Worm (Caenorhabditis elegans) whole organism, L4 larva: ENCODE data around the gene dmsr-14.

ENCODE experiments used
- T20F7.1 ChIP-seq: fragments of 200-800 bp; sonication (Bioruptor generic); optimal IDR thresholded peaks from 2 replicates; lab custom pipeline; 2018; ENCODE audit warnings: mild to moderate bottlenecking, missing genetic modification characterization, missing compliant biosample characterization
- Y48G9A.11 ChIP-seq: fragments of 200-800 bp; sonication (Bioruptor generic); IDR thresholded peaks from 2 replicates; pipeline ENCODE4 v1.3.6; 2022; ENCODE audit warnings: missing genetic modification reagents, missing genetic modification characterization, missing compliant biosample characterization
- ZK337.2 ChIP-seq: fragments of 200-800 bp; sonication (Bioruptor generic); IDR thresholded peaks from 2 replicates; pipeline ENCODE4 v1.3.6; 2022; ENCODE audit warnings: missing genetic modification reagents, missing genetic modification characterization, missing compliant biosample characterization
- ZK546.5 ChIP-seq, 2 experiments: sonication (generic microtip); optimal IDR thresholded peaks; 2 replicates each; lab custom pipeline; 2017; ENCODE audit warnings: missing biosample characterization in 2 of 2, missing genetic modification characterization in 2 of 2
- aha-1 ChIP-seq: fragments of 150-350 bp; peaks from one replicate; lab custom pipeline; 2014; ENCODE audit warnings: missing biosample characterization, missing genetic modification characterization
- attf-4 ChIP-seq: sonication (generic microtip); optimal IDR thresholded peaks from 3 replicates; lab custom pipeline; 2017; ENCODE audit warnings: missing biosample characterization, missing genetic modification characterization
- ceh-28 ChIP-seq: fragments of 150-350 bp; optimal IDR thresholded peaks from 2 replicates; lab custom pipeline; 2014; ENCODE audit warnings: missing biosample characterization, missing genetic modification reagents, missing genetic modification characterization
- ceh-32 ChIP-seq: sonication (generic microtip); optimal IDR thresholded peaks from 2 replicates; lab custom pipeline; 2016; ENCODE audit warnings: mild to moderate bottlenecking, missing genetic modification characterization, missing compliant biosample characterization; ENCODE audit not compliant: poor library complexity
- ceh-82 ChIP-seq: sonication (generic microtip); optimal IDR thresholded peaks from 2 replicates; lab custom pipeline; 2017; ENCODE audit warnings: missing biosample characterization, missing genetic modification characterization
- ces-1 ChIP-seq: fragments of 150-350 bp; sonication (generic microtip); optimal IDR thresholded peaks from 4 replicates; lab custom pipeline; 2014; ENCODE audit warnings: missing biosample characterization, missing genetic modification reagents, missing genetic modification characterization
- daf-12 ChIP-seq: fragments of 150-350 bp; optimal IDR thresholded peaks from 2 replicates; lab custom pipeline; 2014; ENCODE audit warnings: missing biosample characterization, missing genetic modification reagents, missing genetic modification characterization
- daf-16 ChIP-seq, 3 experiments: sonication (generic microtip); optimal IDR thresholded peaks; 2 replicates each; lab custom pipeline; 2016 to 2017; ENCODE audit warnings: missing genetic modification characterization in 3 of 3, missing genetic modification reagents in 3 of 3, mild to moderate bottlenecking in 2 of 3, missing compliant biosample characterization in 2 of 3, missing biosample characterization in 1 of 3, moderate library complexity in 1 of 3
- fkh-10 ChIP-seq: fragments of 150-350 bp; optimal IDR thresholded peaks from 2 replicates; lab custom pipeline; 2014; ENCODE audit warnings: missing biosample characterization, missing genetic modification reagents, missing genetic modification characterization
- hlh-11 ChIP-seq: fragments of 200-800 bp; sonication (Bioruptor generic); optimal IDR thresholded peaks from 2 replicates; lab custom pipeline; 2018; ENCODE audit warnings: mild to moderate bottlenecking, missing genetic modification characterization, missing compliant biosample characterization
- hlh-30 ChIP-seq: sonication (generic microtip); optimal IDR thresholded peaks from 2 replicates; lab custom pipeline; 2017; ENCODE audit warnings: antibody characterized with exemption, mild to moderate bottlenecking, missing genetic modification characterization, missing compliant biosample characterization; ENCODE audit not compliant: insufficient read depth
- lim-7 ChIP-seq: fragments of 200-800 bp; sonication (Bioruptor generic); IDR thresholded peaks from 2 replicates; pipeline ENCODE4 v1.3.6; 2022; ENCODE audit warnings: missing genetic modification characterization, missing compliant biosample characterization
- mes-2 ChIP-seq: sonication (generic microtip); optimal IDR thresholded peaks from 2 replicates; lab custom pipeline; 2016; ENCODE audit warnings: missing genotype, mild to moderate bottlenecking, missing genetic modification characterization, missing compliant biosample characterization; ENCODE audit not compliant: poor library complexity, severe bottlenecking
- mxl-3 ChIP-seq: fragments of 200-800 bp; sonication (Bioruptor generic); optimal IDR thresholded peaks from 2 replicates; lab custom pipeline; 2018; ENCODE audit warnings: mild to moderate bottlenecking, missing genetic modification characterization, missing compliant biosample characterization
- nhr-10 ChIP-seq: fragments of 150-350 bp; optimal IDR thresholded peaks from 2 replicates; lab custom pipeline; 2014; ENCODE audit warnings: missing biosample characterization, missing genetic modification characterization
- nhr-11 ChIP-seq: fragments of 150-350 bp; optimal IDR thresholded peaks from 2 replicates; lab custom pipeline; 2014; ENCODE audit warnings: missing biosample characterization, missing genetic modification characterization
- nhr-6 ChIP-seq: fragments of 150-350 bp; optimal IDR thresholded peaks from 2 replicates; lab custom pipeline; 2014; ENCODE audit warnings: missing biosample characterization, missing genetic modification characterization
- nhr-77 ChIP-seq: fragments of 150-350 bp; optimal IDR thresholded peaks from 2 replicates; lab custom pipeline; 2014; ENCODE audit warnings: missing biosample characterization, missing genetic modification characterization
- php-3 ChIP-seq: fragments of 200-800 bp; sonication (Bioruptor generic); IDR thresholded peaks from 2 replicates; pipeline ENCODE4 v1.3.6; 2022; ENCODE audit warnings: missing genetic modification reagents, missing genetic modification characterization, missing compliant biosample characterization
- snpc-4 ChIP-seq: fragments of 150-350 bp; optimal IDR thresholded peaks from 2 replicates; lab custom pipeline; 2014; ENCODE audit warnings: missing biosample characterization, missing genetic modification characterization
- spr-3 ChIP-seq: fragments of 200-800 bp; sonication (Bioruptor generic); optimal IDR thresholded peaks from 2 replicates; lab custom pipeline; 2018; ENCODE audit warnings: mild to moderate bottlenecking, missing genetic modification characterization, missing compliant biosample characterization
- tag-97 ChIP-seq: fragments of 200-800 bp; sonication (Bioruptor generic); IDR thresholded peaks from 2 replicates; pipeline ENCODE4 v1.3.6; 2022; ENCODE audit warnings: missing genetic modification characterization, missing compliant biosample characterization
- unc-130 ChIP-seq: sonication (generic microtip); optimal IDR thresholded peaks from 2 replicates; lab custom pipeline; 2016; ENCODE audit warnings: missing genetic modification reagents, missing genetic modification characterization, missing compliant biosample characterization

Gene dmsr-14

ce11 chrV:6769440-6769839, 47.6 kb downstream of the dmsr-14 start:
- TF ChIP-seq fkh-10 (no peak), T20F7.1 (GFP tag; lab: Kevin White, UChicago) (no peak), nhr-6 (tag; lab: Kevin White, UChicago) (no peak), ZK337.2 (no peak), nhr-77 (tag; lab: Kevin White, UChicago) (no peak), attf-4 (no peak), snpc-4 (tag; lab: Kevin White, UChicago) (no peak), hlh-30 (tag; lab: Kevin White, UChicago) (no peak), ceh-32 (no peak), nhr-10 (tag; lab: Kevin White, UChicago) (no peak)
- TF ChIP-seq, all 104 proteins: peak for 0

ce11 chrV:6768452-6768929, 48.6 kb downstream of the dmsr-14 start, which contains the start of the genes T25F10.1 and clik-1:
Gene T25F10.1 (plus strand): TSS chrV:6768502.
Gene clik-1 (minus strand): TSS chrV:6768732.
- TF ChIP-seq daf-16 (GFP tag; optimal IDR thresholded peaks at IDR 0.05; lab: Kevin White, UChicago), result peak in 1 of 2 experiments; percentile 81
- no peak for TF ChIP-seq daf-16 (tag; optimal IDR thresholded peaks at IDR 0.05; lab: Kevin White, UChicago)
- peak; percentile 53 for TF ChIP-seq nhr-11 (tag; lab: Kevin White, UChicago)
- peak; percentile 42 for TF ChIP-seq hlh-11 (tag; lab: Kevin White, UChicago)
- TF ChIP-seq mxl-3 (GFP tag; lab: Kevin White, UChicago), result peak; percentile 42
- TF ChIP-seq lim-7 (GFP tag; lab: Robert Waterston, UW), result no peak
- TF ChIP-seq spr-3 (GFP tag; lab: Kevin White, UChicago), result no peak
- peak; percentile 40 for TF ChIP-seq aha-1

ce11 chrV:6767576-6767975, 49.5 kb downstream of the dmsr-14 start:
- TF ChIP-seq ceh-28 (tag; lab: Kevin White, UChicago), result no peak
- no peak for TF ChIP-seq ZK546.5 (tag; optimal IDR thresholded peaks at IDR 0.05; lab: Kevin White, UChicago)
- no peak for TF ChIP-seq daf-12 (tag; lab: Kevin White, UChicago)
- no peak for TF ChIP-seq tag-97 (GFP tag; lab: Robert Waterston, UW)
- TF ChIP-seq php-3 (GFP tag; lab: Robert Waterston, UW), result no peak
- TF ChIP-seq unc-130, result no peak
- TF ChIP-seq Y48G9A.11 (GFP tag; lab: Robert Waterston, UW), result no peak
- TF ChIP-seq ces-1 (GFP tag; lab: Kevin White, UChicago), result no peak
- TF ChIP-seq mes-2 (tag; lab: Kevin White, UChicago), result no peak
- TF ChIP-seq ceh-82 (tag; lab: Kevin White, UChicago), result no peak
